Worm (Caenorhabditis elegans) whole organism, L1 larva: Measurements from ENCODE around the gene T19E7.6.

ENCODE experiments used
- C04F5.9 ChIP-seq: sonication (generic microtip); optimal IDR thresholded peaks from 2 replicates; lab custom pipeline; 2016; ENCODE audit warnings: missing genetic modification characterization, missing compliant biosample characterization
- efl-1 ChIP-seq, 4 experiments: fragments of 150-350 bp; optimal IDR thresholded peaks in 3 of 4; peaks in 1 of 4; 1 replicate in 1 of 4; 2 replicates in 3 of 4; lab custom pipeline; 2014; ENCODE audit warnings: missing biosample characterization in 2 of 4, missing genetic modification characterization in 2 of 4, missing genetic modification reagents in 2 of 4
- nhr-19 ChIP-seq: fragments of 200-800 bp; sonication (Bioruptor generic); conservative IDR thresholded peaks from 2 replicates; pipeline ENCODE4 v1.3.6; 2022; ENCODE audit warnings: missing genetic modification characterization, missing compliant biosample characterization
- zag-1 ChIP-seq: fragments of 150-350 bp; optimal IDR thresholded peaks from 2 replicates; lab custom pipeline; 2014; ENCODE audit warnings: missing biosample characterization, missing genetic modification characterization

Gene T19E7.6

ce11 chrIV:5623718-5624117, 45.6 kb downstream of the T19E7.6 start, which contains the start of gene srsx-15:
TSS of gene srsx-15 (minus strand) at chrIV:5623818.
- TF ChIP-seq C04F5.9 (no peak), efl-1 (optimal IDR thresholded peaks at IDR 0.05; lab: Kevin White, UChicago) (no peak), efl-1 (GFP tag; optimal IDR thresholded peaks at IDR 0.05 in 1 of 2; lab: Kevin White, UChicago) (peak in 1 of 2 experiments; percentile 72)

- no peak for TF ChIP-seq efl-1 (optimal IDR thresholded peaks at IDR 0.05; lab: Kevin White, UChicago)
- TF ChIP-seq efl-1 (GFP tag; optimal IDR thresholded peaks at IDR 0.05 in 1 of 2; lab: Kevin White, UChicago), result peak in 1 of 2 experiments; percentile 76
- TF ChIP-seq nhr-19, result no peak
- TF ChIP-seq zag-1 (tag; lab: Kevin White, UChicago), result no peak
Measured at ce11 chrIV:5619643-5620042, 49.7 kb downstream of the T19E7.6 start, which contains the start of gene srsx-16. TSS of gene srsx-16 (minus strand) at chrIV:5619743.
